Fruit fly (Drosophila melanogaster): ENCODE results near the gene Tudor-SN.

Gene Tudor-SN

dm6 chr3L:270760-271500 lies 6.8 kb upstream of the Tudor-SN start, which contains the start of gene miple2 (continued):
- no peak for TF ChIP-seq zen (tag; optimal IDR thresholded peaks at IDR 0.05)
- TF ChIP-seq Med (GFP tag) = peak; percentile 66
- no peak for TF ChIP-seq slou (GFP tag; optimal IDR thresholded peaks at IDR 0.05)
- TF ChIP-seq CG6683 (GFP tag; optimal IDR thresholded peaks at IDR 0.05) = peak; percentile 56
- peak; percentile 42 for TF ChIP-seq Max (GFP tag; optimal IDR thresholded peaks at IDR 0.05)
- peak; percentile 4 for TF ChIP-seq CG2116 (GFP tag; optimal IDR thresholded peaks at IDR 0.05)
- no peak for TF ChIP-seq wor (GFP tag; IDR thresholded peaks at IDR 0.05)
- TF ChIP-seq MBD-R2 (GFP tag; IDR thresholded peaks at IDR 0.05) = no peak
- no peak for TF ChIP-seq prd (optimal IDR thresholded peaks at IDR 0.05)
- peak; percentile 44; the same call in 1 of the 3 replicates for TF ChIP-seq prd (GFP tag; IDR thresholded peaks at IDR 0.05)
- TF ChIP-seq Ada2b (GFP tag; IDR thresholded peaks at IDR 0.05) = no peak
- TF ChIP-seq MTF-1 (GFP tag; optimal IDR thresholded peaks at IDR 0.05; ENCODE audit: borderline replicate concordance) = no peak
- no peak for TF ChIP-seq CG34422 (GFP tag; IDR thresholded peaks at IDR 0.05)
- TF ChIP-seq GATAe (GFP tag; conservative IDR thresholded peaks at IDR 0.05) = no peak; the same call in 1 of the 2 replicates
- no peak for TF ChIP-seq Tbp (GFP tag; optimal IDR thresholded peaks at IDR 0.05)
- peak; percentile 36 for TF ChIP-seq Xbp1 (GFP tag; optimal IDR thresholded peaks at IDR 0.05)
- peak; percentile 76 for TF ChIP-seq pros (GFP tag; optimal IDR thresholded peaks at IDR 0.05)
- peak; percentile 23 for TF ChIP-seq CG10274 (GFP tag; optimal IDR thresholded peaks at IDR 0.05)
- TF ChIP-seq CG13296 (GFP tag; optimal IDR thresholded peaks at IDR 0.05) = peak; percentile 32
- TF ChIP-seq CG8944 (GFP tag; optimal IDR thresholded peaks at IDR 0.05) = peak; percentile 20
- TF ChIP-seq nerfin-2 (GFP tag; IDR thresholded peaks at IDR 0.05; ENCODE audit: partially characterized antibody) = no peak
- TF ChIP-seq CG11695 (GFP tag; IDR thresholded peaks at IDR 0.05) = peak; percentile 26; the same call in 1 of the 3 replicates
- TF ChIP-seq gem (tag; optimal IDR thresholded peaks at IDR 0.05) = no peak
- TF ChIP-seq Spps (tag; optimal IDR thresholded peaks at IDR 0.05) = peak; percentile 6
- TF ChIP-seq ATbp (GFP tag; optimal IDR thresholded peaks at IDR 0.05) = peak; percentile 42
- TF ChIP-seq Fer2 (tag; optimal IDR thresholded peaks at IDR 0.05) = no peak
- TF ChIP-seq Elba2 (GFP tag; optimal IDR thresholded peaks at IDR 0.05) = no peak
- TF ChIP-seq amos (GFP tag; IDR thresholded peaks at IDR 0.05; ENCODE audit: partially characterized antibody) = no peak; the same call in 1 of the 2 replicates
- peak; percentile 30 for TF ChIP-seq CG4854 (GFP tag; optimal IDR thresholded peaks at IDR 0.05)
- 0 out of 2 replicates have a peak, but pooled peaks have one; percentile 25 for TF ChIP-seq onecut (GFP tag; IDR thresholded peaks at IDR 0.05)
- TF ChIP-seq tup (GFP tag; optimal IDR thresholded peaks at IDR 0.05) = no peak
- no peak for TF ChIP-seq CG14014 (GFP tag; IDR thresholded peaks at IDR 0.05)
- peak; percentile 53 for TF ChIP-seq Side (GFP tag; optimal IDR thresholded peaks at IDR 0.05)
- TF ChIP-seq mam (GFP tag; optimal IDR thresholded peaks at IDR 0.05) = peak; percentile 14
- TF ChIP-seq CG9609 (GFP tag; optimal IDR thresholded peaks at IDR 0.05) = no peak
- TF ChIP-seq emc (GFP tag; optimal IDR thresholded peaks at IDR 0.05) = no peak
- no peak for TF ChIP-seq CG11093 (GFP tag; IDR thresholded peaks at IDR 0.05)
- no peak for TF ChIP-seq CG5245 (GFP tag; optimal IDR thresholded peaks at IDR 0.05)
- 0 out of 2 replicates have a peak, but pooled peaks have one; percentile 38 for TF ChIP-seq rib (GFP tag; IDR thresholded peaks at IDR 0.05)
- TF ChIP-seq C15 (GFP tag; IDR thresholded peaks at IDR 0.05) = no peak
- peak; percentile 44 for TF ChIP-seq Sry-β (GFP tag; optimal IDR thresholded peaks at IDR 0.05)
- no peak for TF ChIP-seq sim (GFP tag; IDR thresholded peaks at IDR 0.05)
- TF ChIP-seq en (GFP tag; optimal IDR thresholded peaks at IDR 0.05) = no peak
- TF ChIP-seq Awh (GFP tag; IDR thresholded peaks at IDR 0.05) = 0 out of 2 replicates have a peak, but pooled peaks have one; percentile 31
- TF ChIP-seq her (GFP tag; optimal IDR thresholded peaks at IDR 0.05) = no peak
- no peak for TF ChIP-seq CG7357 (GFP tag; IDR thresholded peaks at IDR 0.05)
- no peak for TF ChIP-seq peb (GFP tag; IDR thresholded peaks at IDR 0.05)
- no peak for TF ChIP-seq CG7963 (GFP tag; IDR thresholded peaks at IDR 0.05; ENCODE audit: partially characterized antibody)
- TF ChIP-seq CG10565 (GFP tag; optimal IDR thresholded peaks at IDR 0.05) = no peak
- no peak for TF ChIP-seq vnd (GFP tag; IDR thresholded peaks at IDR 0.05; ENCODE audit: partially characterized antibody)
